Worm (Caenorhabditis elegans): Measurements from ENCODE around the gene chil-10.

Gene chil-10

DNA sequence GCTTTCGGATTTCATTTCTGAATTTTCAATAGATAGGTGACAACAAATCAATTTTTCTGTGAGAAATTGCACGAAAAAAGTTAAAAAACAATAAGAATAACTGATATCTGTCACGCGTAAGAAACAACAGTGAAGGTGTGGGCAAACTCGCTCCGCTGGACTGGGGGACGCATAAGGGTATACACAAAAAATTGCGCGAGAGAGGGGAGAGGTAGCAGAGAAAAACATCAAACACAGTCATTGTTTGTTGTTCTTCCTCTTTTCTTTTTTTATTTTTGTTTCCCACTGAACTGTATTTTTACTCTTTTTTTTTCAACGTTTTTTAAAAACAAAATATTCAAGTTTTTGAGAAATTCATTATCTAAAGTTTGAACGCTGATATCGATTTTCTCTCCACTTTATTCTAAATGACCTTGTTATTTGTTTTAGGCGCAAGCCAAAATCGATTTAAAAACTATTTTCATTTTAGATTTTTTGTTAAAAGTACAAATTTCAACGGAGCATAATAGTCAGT lies 33.1 kb upstream of the chil-10 start, which contains the start of the genes pifk-1 and tbc-11:
Gene pifk-1 (minus strand): TSS at position 17 of the 514 bp plus-strand sequence.
Gene tbc-11 (plus strand): TSS at position 464 of the 514 bp plus-strand sequence.
- TF ChIP-seq K09A11.1 (tag; optimal IDR thresholded peaks at IDR 0.05; ENCODE audit: insufficient read depth) (no peak), nhr-232 (tag; optimal IDR thresholded peaks at IDR 0.05) (no peak), hlh-30 (tag; optimal IDR thresholded peaks at IDR 0.05; ENCODE audit: insufficient read depth) (peak; percentile 47), ceh-22 (tag; optimal IDR thresholded peaks at IDR 0.05) (no peak)

DNA sequence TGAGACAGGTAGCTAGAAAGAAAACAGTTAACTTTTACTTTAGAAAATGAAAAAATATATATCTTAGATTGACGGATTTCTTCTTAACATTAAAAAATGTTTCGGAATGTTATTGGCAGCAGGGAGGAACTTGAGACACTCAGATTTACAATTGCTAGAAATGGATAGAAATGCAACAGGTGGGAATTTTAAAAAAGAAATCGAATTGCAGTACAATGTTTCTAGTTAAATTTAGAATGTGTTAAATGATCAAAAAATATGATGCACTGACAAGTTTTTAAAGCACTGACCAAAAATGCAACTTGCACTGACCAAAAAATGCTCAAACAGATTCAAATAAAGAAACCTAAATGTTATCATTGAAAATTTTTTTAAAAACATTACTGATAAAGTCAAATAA lies 31.6 kb upstream of the chil-10 start:
- TF ChIP-seq fkh-6 (tag; optimal IDR thresholded peaks at IDR 0.05) = no peak
- TF ChIP-seq ceh-34 (tag; optimal IDR thresholded peaks at IDR 0.05) = no peak
- no peak for TF ChIP-seq sdc-2 (tag; optimal IDR thresholded peaks at IDR 0.05)
- no peak for TF ChIP-seq ceh-6 (GFP tag; optimal IDR thresholded peaks at IDR 0.05)
- no peak for TF ChIP-seq ztf-16 (tag; optimal IDR thresholded peaks at IDR 0.05)
- no peak for TF ChIP-seq gmeb-2 (tag; optimal IDR thresholded peaks at IDR 0.05)
- TF ChIP-seq elt-4 (tag; optimal IDR thresholded peaks at IDR 0.05) = no peak
- no peak for TF ChIP-seq pros-1 (tag; optimal IDR thresholded peaks at IDR 0.05)
- no peak for TF ChIP-seq ets-4 (tag; optimal IDR thresholded peaks at IDR 0.05)
- TF ChIP-seq ceh-22 (tag; optimal IDR thresholded peaks at IDR 0.05) = no peak
- TF ChIP-seq ref-2 (tag; optimal IDR thresholded peaks at IDR 0.05) = no peak
- no peak for TF ChIP-seq elt-2 (tag; optimal IDR thresholded peaks at IDR 0.05)
- TF ChIP-seq pqm-1 (tag; optimal IDR thresholded peaks at IDR 0.05) = no peak
- TF ChIP-seq ttx-3 (tag; optimal IDR thresholded peaks at IDR 0.05) = no peak
- no peak for TF ChIP-seq ceh-45 (GFP tag; IDR thresholded peaks at IDR 0.05)
- no peak for TF ChIP-seq lim-6 (tag; optimal IDR thresholded peaks at IDR 0.05)
- TF ChIP-seq hlh-30 (tag; optimal IDR thresholded peaks at IDR 0.05; ENCODE audit: insufficient read depth) = no peak
- TF ChIP-seq eyg-1 (tag; optimal IDR thresholded peaks at IDR 0.05) = no peak
- no peak for TF ChIP-seq pha-2 (tag; optimal IDR thresholded peaks at IDR 0.05)

DNA sequence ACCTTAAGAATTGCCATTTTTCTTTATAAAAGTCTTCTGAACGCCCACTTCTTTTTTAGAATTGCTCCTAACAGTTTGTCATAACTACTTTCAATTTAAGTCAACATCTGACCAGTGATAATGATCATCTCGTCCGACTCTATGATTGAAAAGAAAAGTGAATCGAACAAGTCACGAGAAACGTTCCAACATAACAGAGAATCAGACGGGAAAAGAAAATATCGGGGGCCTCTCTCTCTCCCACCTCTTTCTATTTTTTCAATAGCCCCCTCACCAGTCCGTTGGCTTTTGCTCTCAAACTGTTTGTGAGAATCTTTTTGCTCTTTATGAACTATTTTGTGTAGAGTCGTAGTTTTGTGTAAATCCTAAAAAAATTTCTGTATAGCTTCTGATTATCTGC lies 30.0 kb upstream of the chil-10 start:
- no peak for TF ChIP-seq fkh-10 (GFP tag; optimal IDR thresholded peaks at IDR 0.05)
- TF ChIP-seq ceh-14 (tag; optimal IDR thresholded peaks at IDR 0.05) = no peak
- no peak for TF ChIP-seq sdc-2 (tag; optimal IDR thresholded peaks at IDR 0.05)
- no peak for TF ChIP-seq fkh-6 (tag; optimal IDR thresholded peaks at IDR 0.05)
- no peak for TF ChIP-seq pqm-1 (tag; optimal IDR thresholded peaks at IDR 0.05)
- no peak for TF ChIP-seq ceh-19 (GFP tag; optimal IDR thresholded peaks at IDR 0.05)
- no peak for TF ChIP-seq hlh-13 (GFP tag; optimal IDR thresholded peaks at IDR 0.05)
- TF ChIP-seq eyg-1 (tag; optimal IDR thresholded peaks at IDR 0.05) = no peak
- TF ChIP-seq unc-3 (GFP tag; conservative IDR thresholded peaks at IDR 0.05) = no peak
- no peak for TF ChIP-seq unc-3 (tag; optimal IDR thresholded peaks at IDR 0.05)
- no peak for TF ChIP-seq dmd-4 (tag; optimal IDR thresholded peaks at IDR 0.05; ENCODE audit: borderline replicate concordance)
- TF ChIP-seq hlh-8 (tag; optimal IDR thresholded peaks at IDR 0.05) = no peak
- TF ChIP-seq pat-9 (tag; optimal IDR thresholded peaks at IDR 0.05) = no peak
- no peak for TF ChIP-seq lin-11 (tag; optimal IDR thresholded peaks at IDR 0.05)
- no peak for TF ChIP-seq ceh-24 (tag; optimal IDR thresholded peaks at IDR 0.05)
- no peak for TF ChIP-seq ceh-48 (tag; optimal IDR thresholded peaks at IDR 0.05)

DNA sequence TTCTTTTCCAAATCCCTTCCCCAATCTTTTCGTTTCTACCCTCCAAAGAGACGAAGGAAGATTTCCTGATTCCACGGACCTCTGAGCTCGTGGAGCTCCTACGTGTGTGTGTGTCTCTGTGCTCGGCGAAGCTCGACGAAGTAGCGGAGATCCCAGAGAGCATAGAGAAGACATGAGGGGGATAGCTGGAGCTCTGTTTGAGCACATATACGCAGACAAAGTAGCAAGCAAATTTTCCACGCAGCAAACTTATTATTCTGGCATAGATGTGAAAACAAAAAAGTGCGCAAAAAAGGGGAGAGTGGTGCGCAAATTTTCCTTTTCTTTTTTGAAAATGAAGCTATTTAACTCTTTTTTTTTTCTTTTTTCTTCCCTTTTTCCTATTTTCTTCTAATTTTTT lies 24.8 kb upstream of the chil-10 start:
- TF ChIP-seq ceh-2 (tag; optimal IDR thresholded peaks at IDR 0.05) = no peak
- TF ChIP-seq tbx-2 (tag; optimal IDR thresholded peaks at IDR 0.05) = peak; percentile 23
- no peak for TF ChIP-seq hlh-30 (tag; optimal IDR thresholded peaks at IDR 0.05; ENCODE audit: insufficient read depth)
- TF ChIP-seq nfya-1 (tag; optimal IDR thresholded peaks at IDR 0.05) = peak; percentile 35
- peak; percentile 58 for TF ChIP-seq ceh-14 (tag; optimal IDR thresholded peaks at IDR 0.05)
- no peak for TF ChIP-seq ets-4 (tag; optimal IDR thresholded peaks at IDR 0.05)
- TF ChIP-seq ceh-18 (tag; optimal IDR thresholded peaks at IDR 0.05) = peak; percentile 19
- peak; percentile 65 for TF ChIP-seq ceh-31 (tag; optimal IDR thresholded peaks at IDR 0.05)
- no peak for TF ChIP-seq ceh-24 (tag; optimal IDR thresholded peaks at IDR 0.05)
- peak; percentile 2 for TF ChIP-seq ceh-19 (GFP tag; optimal IDR thresholded peaks at IDR 0.05)
- peak; percentile 77 for TF ChIP-seq unc-42 (tag; optimal IDR thresholded peaks at IDR 0.05)
- no peak for TF ChIP-seq K09A11.1 (tag; optimal IDR thresholded peaks at IDR 0.05; ENCODE audit: insufficient read depth)
- no peak for TF ChIP-seq ahr-1 (tag; optimal IDR thresholded peaks at IDR 0.05)

All from whole organism, late embryonic.